Fruit fly (Drosophila melanogaster) whole organism, pupa: ENCODE measurements around the gene CG13126.

Experiments used
- CG14655 ChIP-seq: fragments of 200-800 bp; sonication (Bioruptor generic); optimal IDR thresholded peaks from 3 replicates; lab custom pipeline; 2017; ENCODE audit warnings: mild to moderate bottlenecking, missing biosample characterization, missing genetic modification reagents, missing genetic modification characterization
- CG32121 ChIP-seq: fragments of 200-800 bp; sonication (Bioruptor generic); IDR thresholded peaks from 2 replicates; pipeline ENCODE4 v1.3.6; 2022; ENCODE audit warnings: missing biosample characterization, missing genetic modification characterization
- CG8159 ChIP-seq: fragments of 200-800 bp; sonication (Bioruptor generic); optimal IDR thresholded peaks from 3 replicates; lab custom pipeline; 2018; ENCODE audit warnings: missing biosample characterization, mild to moderate bottlenecking, missing genetic modification characterization, moderate library complexity
- Pif1A ChIP-seq: fragments of 200-800 bp; sonication (Bioruptor generic); optimal IDR thresholded peaks from 3 replicates; lab custom pipeline; 2016; ENCODE audit warnings: missing biosample characterization, missing genetic modification characterization
- Pif1B ChIP-seq: fragments of 200-800 bp; sonication (Bioruptor generic); optimal IDR thresholded peaks from 3 replicates; lab custom pipeline; 2016; ENCODE audit warnings: missing biosample characterization, missing genetic modification characterization
- fd96Ca ChIP-seq: fragments of 200-800 bp; sonication (Bioruptor generic); IDR thresholded peaks from 3 replicates; pipeline ENCODE4 v1.3.6; 2022; ENCODE audit warnings: missing biosample characterization, missing genetic modification characterization

dm6 chr2L:9943521-9943920, 10.5 kb downstream of the CG13126 start:
- TF ChIP-seq CG32121 (no peak), fd96Ca (no peak), CG8159 (tag; lab: Kevin White, UChicago) (no peak), CG14655 (GFP tag; lab: Kevin White, UChicago) (no peak), Pif1B (no peak), Pif1A (GFP tag; lab: Kevin White, UChicago) (no peak)
